Worm (Caenorhabditis elegans) whole organism, L4/young adult: ENCODE measurements around the gene bre-5.

Experiments used
- W03F9.2 ChIP-seq: fragments of 150-350 bp; optimal IDR thresholded peaks from 2 replicates; lab custom pipeline; 2014; ENCODE audit warnings: missing biosample characterization, missing genetic modification characterization
- dao-5 ChIP-seq: sonication (generic microtip); optimal IDR thresholded peaks from 2 replicates; lab custom pipeline; 2016; ENCODE audit warnings: missing genotype, missing genetic modification characterization, moderate library complexity, missing compliant biosample characterization
- him-1 ChIP-seq: sonication (generic microtip); optimal IDR thresholded peaks from 2 replicates; lab custom pipeline; 2016; ENCODE audit warnings: missing genotype, missing genetic modification reagents, missing genetic modification characterization, missing compliant biosample characterization

Gene bre-5

DNA sequence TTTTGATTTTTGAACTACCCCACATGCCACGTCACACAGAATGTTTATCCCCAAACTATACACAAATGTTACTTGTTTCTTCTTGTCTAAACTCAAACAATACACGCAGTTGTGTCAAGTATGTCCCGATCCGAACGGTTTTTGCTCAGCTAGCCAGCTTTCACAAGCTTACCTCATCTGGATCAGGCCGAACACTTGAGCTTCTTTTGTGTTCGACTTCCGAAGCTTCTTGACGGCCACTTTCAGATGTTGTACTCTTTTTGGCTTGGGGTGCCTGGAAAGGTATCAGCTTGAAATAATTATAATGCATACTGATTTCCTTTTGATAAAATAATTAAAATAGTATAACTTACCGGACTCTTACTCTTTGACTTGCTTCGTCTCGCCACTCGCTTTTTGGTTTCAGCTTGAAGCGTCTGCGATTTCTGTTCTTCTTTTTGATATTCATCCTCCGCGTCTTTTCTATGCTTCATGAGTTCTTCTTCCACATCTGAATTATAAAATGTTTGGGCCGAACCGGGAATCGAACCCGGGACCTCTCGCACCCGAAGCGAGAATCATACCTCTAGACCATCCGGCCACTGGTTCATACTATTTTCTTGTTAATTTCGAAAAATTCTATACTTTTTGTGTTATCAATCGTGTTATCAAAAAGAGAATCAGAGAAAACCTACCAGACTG, 45.8 kb downstream of the bre-5 start:
- TF ChIP-seq him-1 (tag; lab: Kevin White, UChicago): no peak
- no peak for TF ChIP-seq W03F9.2
- TF ChIP-seq dao-5 (tag; lab: Kevin White, UChicago): no peak
